Fruit fly (Drosophila melanogaster) whole organism, pupa: ENCODE data around the gene gammaCOP.

ENCODE experiments used
- CG12605 ChIP-seq: fragments of 200-800 bp; sonication (Bioruptor generic); IDR thresholded peaks from 2 replicates; pipeline ENCODE4 v1.3.6; 2022; ENCODE audit warnings: missing biosample characterization, missing genetic modification characterization
- CG13204 ChIP-seq: fragments of 200-800 bp; sonication (Bioruptor generic); optimal IDR thresholded peaks from 2 replicates; lab custom pipeline; 2018; ENCODE audit warnings: missing biosample characterization, mild to moderate bottlenecking, missing genetic modification characterization, moderate library complexity
- CG15710 ChIP-seq: fragments of 200-800 bp; sonication (Bioruptor generic); optimal IDR thresholded peaks from 2 replicates; lab custom pipeline; 2018; ENCODE audit warnings: missing biosample characterization, mild to moderate bottlenecking, missing genetic modification characterization, moderate library complexity
- CG17806 ChIP-seq: fragments of 200-800 bp; sonication (Bioruptor generic); optimal IDR thresholded peaks from 2 replicates; lab custom pipeline; 2018; ENCODE audit warnings: missing biosample characterization, mild to moderate bottlenecking, missing genetic modification characterization, moderate library complexity
- CG32121 ChIP-seq: fragments of 200-800 bp; sonication (Bioruptor generic); IDR thresholded peaks from 2 replicates; pipeline ENCODE4 v1.3.6; 2022; ENCODE audit warnings: missing biosample characterization, missing genetic modification characterization
- CG34367 ChIP-seq: fragments of 200-800 bp; sonication (Bioruptor generic); optimal IDR thresholded peaks from 2 replicates; lab custom pipeline; 2018; ENCODE audit warnings: missing biosample characterization, mild to moderate bottlenecking, missing genetic modification characterization
- CG8301 ChIP-seq: fragments of 200-800 bp; sonication (Bioruptor generic); optimal IDR thresholded peaks from 2 replicates; lab custom pipeline; 2018; ENCODE audit warnings: missing biosample characterization, mild to moderate bottlenecking, missing genetic modification characterization
- CG9948 ChIP-seq: fragments of 200-800 bp; sonication (Bioruptor generic); optimal IDR thresholded peaks from 2 replicates; lab custom pipeline; 2018; ENCODE audit warnings: missing biosample characterization, mild to moderate bottlenecking, missing genetic modification characterization, moderate library complexity
- D1 ChIP-seq: fragments of 200-800 bp; sonication (Bioruptor generic); optimal IDR thresholded peaks from 2 replicates; lab custom pipeline; 2018; ENCODE audit warnings: missing biosample characterization, mild to moderate bottlenecking, missing genetic modification characterization, moderate library complexity
- EcR ChIP-seq: fragments of 200-800 bp; sonication (Bioruptor generic); optimal IDR thresholded peaks from 3 replicates; lab custom pipeline; 2019; ENCODE audit warnings: missing biosample characterization, missing genetic modification characterization, mild to moderate bottlenecking, moderate library complexity, missing genetic modification reagents
- Snoo ChIP-seq: fragments of 200-800 bp; sonication (Bioruptor generic); optimal IDR thresholded peaks from 3 replicates; lab custom pipeline; 2017; ENCODE audit warnings: missing biosample characterization, mild to moderate bottlenecking, missing genetic modification characterization, inconsistent platforms
- fd96Ca ChIP-seq: fragments of 200-800 bp; sonication (Bioruptor generic); IDR thresholded peaks from 3 replicates; pipeline ENCODE4 v1.3.6; 2022; ENCODE audit warnings: missing biosample characterization, missing genetic modification characterization
- rn ChIP-seq: fragments of 200-800 bp; sonication (Bioruptor generic); IDR thresholded peaks from 2 replicates; pipeline ENCODE4 v1.3.6; 2022; ENCODE audit warnings: missing biosample characterization, missing genetic modification characterization

DNA sequence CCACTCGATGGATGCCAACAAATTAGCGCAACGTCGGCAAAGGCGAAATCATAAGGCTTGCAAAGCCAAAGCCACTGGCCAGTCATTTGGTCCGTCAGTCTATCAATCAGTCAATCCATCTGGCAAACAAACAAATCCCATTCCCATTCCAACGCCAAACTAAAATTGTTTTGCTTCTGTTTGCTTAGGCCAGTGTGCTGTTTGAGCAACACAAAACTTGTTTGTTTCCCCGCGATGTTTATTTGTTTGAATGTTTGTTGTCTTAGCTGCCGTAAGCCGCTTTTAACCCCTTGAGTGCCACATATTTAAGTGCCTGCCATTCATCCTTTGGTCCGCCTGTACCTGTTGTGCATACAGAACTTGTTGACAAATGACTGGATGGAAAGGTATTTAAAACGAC lies 21.0 kb upstream of the gammaCOP start:
- TF ChIP-seq Snoo, result no peak
- TF ChIP-seq CG32121 (GFP tag; lab: Robert Waterston, UW), result no peak
- no peak for TF ChIP-seq CG12605 (GFP tag; lab: Robert Waterston, UW)
- no peak for TF ChIP-seq CG8301 (tag; lab: Kevin White, UChicago)
- no peak for TF ChIP-seq CG13204 (GFP tag; lab: Kevin White, UChicago)
- no peak for TF ChIP-seq CG17806 (tag; lab: Kevin White, UChicago)
- TF ChIP-seq fd96Ca (GFP tag; lab: Robert Waterston, UW), result no peak
- TF ChIP-seq D1 (tag; lab: Kevin White, UChicago), result no peak
- TF ChIP-seq rn (GFP tag; lab: Robert Waterston, UW), result no peak
- no peak for TF ChIP-seq CG9948 (tag; lab: Kevin White, UChicago)
- TF ChIP-seq EcR, result no peak
- no peak for TF ChIP-seq CG15710 (tag; lab: Kevin White, UChicago)
- no peak for TF ChIP-seq CG34367 (tag; lab: Kevin White, UChicago)
